Worm (Caenorhabditis elegans) whole organism, midembryonic: ENCODE measurements around the gene C44C10.7.

Experiments
- T22C8.4 ChIP-seq: fragments of 200-800 bp; sonication (Bioruptor generic); IDR thresholded peaks from 2 replicates; pipeline ENCODE4 v1.3.6; 2022; ENCODE audit warnings: missing genetic modification characterization, missing compliant biosample characterization
- cog-1 ChIP-seq: sonication (generic microtip); optimal IDR thresholded peaks from 2 replicates; lab custom pipeline; 2016; ENCODE audit warnings: missing genetic modification characterization, missing compliant biosample characterization
- flt-1 ChIP-seq: fragments of 200-800 bp; sonication (Bioruptor generic); IDR thresholded peaks from 2 replicates; pipeline ENCODE4 v1.3.6; 2022; ENCODE audit warnings: missing genetic modification characterization, missing compliant biosample characterization
- klf-2 ChIP-seq: fragments of 200-800 bp; sonication (Bioruptor generic); conservative IDR thresholded peaks from 2 replicates; pipeline ENCODE4 v1.3.6; 2022; ENCODE audit warnings: missing genetic modification reagents, missing genetic modification characterization, missing compliant biosample characterization
- med-1 ChIP-seq: sonication (generic microtip); optimal IDR thresholded peaks from 2 replicates; lab custom pipeline; 2017; ENCODE audit warnings: missing genetic modification characterization, mild to moderate bottlenecking, missing compliant biosample characterization, antibody characterized with exemption, missing genetic modification reagents; ENCODE audit not compliant: insufficient read depth
- tab-1 ChIP-seq: fragments of 200-800 bp; sonication (Bioruptor generic); IDR thresholded peaks from 2 replicates; pipeline ENCODE4 v1.3.6; 2022; ENCODE audit warnings: missing genetic modification characterization, missing compliant biosample characterization
- ztf-23 ChIP-seq: fragments of 200-800 bp; sonication (Bioruptor generic); IDR thresholded peaks from 2 replicates; pipeline ENCODE4 v1.3.6; 2022; ENCODE audit warnings: missing genetic modification reagents, missing genetic modification characterization, missing compliant biosample characterization
- ztf-29 ChIP-seq: fragments of 200-800 bp; sonication (Bioruptor generic); IDR thresholded peaks from 2 replicates; pipeline ENCODE4 v1.3.6; 2022; ENCODE audit warnings: missing genetic modification reagents, missing genetic modification characterization, missing compliant biosample characterization

ce11 chrX:11696696-11697095 lies 8.6 kb upstream of the C44C10.7 start, which contains the start of gene C44C10.12:
- TF ChIP-seq ztf-23 (GFP tag; lab: Robert Waterston, UW) (no peak), klf-2 (GFP tag; lab: Robert Waterston, UW) (no peak), cog-1 (tag; lab: Kevin White, UChicago) (no peak), med-1 (no peak), tab-1 (GFP tag; lab: Robert Waterston, UW) (no peak), T22C8.4 (GFP tag; lab: Robert Waterston, UW) (no peak), flt-1 (GFP tag; lab: Robert Waterston, UW) (no peak), ztf-29 (GFP tag; lab: Robert Waterston, UW) (no peak)
